Worm (Caenorhabditis elegans) whole organism, young adult: ENCODE data around the gene cut-2.

Experiments
- B0019.2 ChIP-seq: fragments of 200-800 bp; sonication (Bioruptor generic); conservative IDR thresholded peaks from 2 replicates; pipeline ENCODE4 v1.3.6; 2022; ENCODE audit warnings: missing genetic modification reagents, missing genetic modification characterization, missing compliant biosample characterization
- B0336.3 ChIP-seq: fragments of 200-800 bp; sonication (Bioruptor generic); IDR thresholded peaks from 2 replicates; pipeline ENCODE4 v1.3.6; 2022; ENCODE audit warnings: missing genetic modification characterization, missing compliant biosample characterization
- F10E7.11 ChIP-seq: sonication (generic microtip); optimal IDR thresholded peaks from 2 replicates; lab custom pipeline; 2017; ENCODE audit warnings: mild to moderate bottlenecking, missing genetic modification characterization, moderate library complexity, missing compliant biosample characterization
- F22D6.2 ChIP-seq: sonication (generic microtip); optimal IDR thresholded peaks from 2 replicates; lab custom pipeline; 2016; ENCODE audit warnings: mild to moderate bottlenecking, missing genetic modification characterization, missing compliant biosample characterization
- F23B12.7 ChIP-seq: sonication (generic microtip); optimal IDR thresholded peaks from 2 replicates; lab custom pipeline; 2017; ENCODE audit warnings: missing genetic modification characterization, mild to moderate bottlenecking, missing compliant biosample characterization, antibody characterized with exemption, moderate library complexity; ENCODE audit not compliant: insufficient read depth
- K11D2.4 ChIP-seq: fragments of 200-800 bp; sonication (Bioruptor generic); IDR thresholded peaks from 2 replicates; pipeline ENCODE4 v1.3.6; 2022; ENCODE audit warnings: missing genetic modification reagents, missing genetic modification characterization, missing compliant biosample characterization
- K12H6.12 ChIP-seq: fragments of 200-800 bp; sonication (Bioruptor generic); optimal IDR thresholded peaks from 2 replicates; lab custom pipeline; 2018; ENCODE audit warnings: mild to moderate bottlenecking, missing genetic modification characterization, missing compliant biosample characterization
- Y56A3A.18 ChIP-seq: fragments of 200-800 bp; sonication (Bioruptor generic); IDR thresholded peaks from 2 replicates; pipeline ENCODE4 v1.3.6; 2022; ENCODE audit warnings: missing genetic modification reagents, missing genetic modification characterization, missing compliant biosample characterization
- Y67H2A.10 ChIP-seq: fragments of 200-800 bp; sonication (Bioruptor generic); conservative IDR thresholded peaks from 2 replicates; pipeline ENCODE4 v1.3.6; 2022; ENCODE audit warnings: missing genetic modification reagents, missing genetic modification characterization, missing compliant biosample characterization
- ZK185.1 ChIP-seq: sonication (generic microtip); optimal IDR thresholded peaks from 2 replicates; lab custom pipeline; 2016; ENCODE audit warnings: mild to moderate bottlenecking, missing genetic modification characterization, missing compliant biosample characterization; ENCODE audit not compliant: poor library complexity, severe bottlenecking
- akir-1 ChIP-seq: fragments of 200-800 bp; sonication (Bioruptor generic); optimal IDR thresholded peaks from 2 replicates; lab custom pipeline; 2018; ENCODE audit warnings: mild to moderate bottlenecking, missing genetic modification characterization, moderate library complexity, missing compliant biosample characterization
- attf-6 ChIP-seq: fragments of 200-800 bp; sonication (Bioruptor generic); IDR thresholded peaks from 2 replicates; pipeline ENCODE4 v1.3.6; 2022; ENCODE audit warnings: missing genetic modification reagents, missing genetic modification characterization, missing compliant biosample characterization
- bed-1 ChIP-seq: fragments of 200-800 bp; sonication (Bioruptor generic); IDR thresholded peaks from 2 replicates; pipeline ENCODE4 v1.3.6; 2022; ENCODE audit warnings: missing genetic modification reagents, missing genetic modification characterization, missing compliant biosample characterization
- ccch-3 ChIP-seq: fragments of 200-800 bp; sonication (Bioruptor generic); optimal IDR thresholded peaks from 2 replicates; lab custom pipeline; 2018; ENCODE audit warnings: mild to moderate bottlenecking, missing genetic modification characterization, missing compliant biosample characterization
- cebp-2 ChIP-seq: fragments of 200-800 bp; sonication (Bioruptor generic); IDR thresholded peaks from 2 replicates; pipeline ENCODE4 v1.3.6; 2022; ENCODE audit warnings: missing genetic modification characterization, missing compliant biosample characterization
- ceh-79 ChIP-seq: sonication (generic microtip); optimal IDR thresholded peaks from 2 replicates; lab custom pipeline; 2017; ENCODE audit warnings: mild to moderate bottlenecking, missing genetic modification characterization, missing compliant biosample characterization
- chd-7 ChIP-seq: sonication (generic microtip); optimal IDR thresholded peaks from 2 replicates; lab custom pipeline; 2016; ENCODE audit warnings: mild to moderate bottlenecking, missing genetic modification characterization, moderate library complexity, missing compliant biosample characterization
- dox-1 ChIP-seq: fragments of 200-800 bp; sonication (Bioruptor generic); IDR thresholded peaks from 2 replicates; pipeline ENCODE4 v1.3.6; 2022; ENCODE audit warnings: missing genetic modification reagents, missing genetic modification characterization, missing compliant biosample characterization
- egrh-3 ChIP-seq: fragments of 200-800 bp; sonication (Bioruptor generic); IDR thresholded peaks from 2 replicates; pipeline ENCODE4 v1.3.6; 2022; ENCODE audit warnings: missing genetic modification reagents, missing genetic modification characterization, missing compliant biosample characterization
- him-1 ChIP-seq: sonication (generic microtip); optimal IDR thresholded peaks from 2 replicates; lab custom pipeline; 2016; ENCODE audit warnings: missing genotype, missing genetic modification reagents, missing genetic modification characterization, missing compliant biosample characterization
- hmg-20 ChIP-seq: fragments of 200-800 bp; sonication (Bioruptor generic); IDR thresholded peaks from 2 replicates; pipeline ENCODE4 v1.3.6; 2022; ENCODE audit warnings: missing genetic modification reagents, missing genetic modification characterization, missing compliant biosample characterization
- lsl-1 ChIP-seq: fragments of 200-800 bp; sonication (Bioruptor generic); optimal IDR thresholded peaks from 2 replicates; lab custom pipeline; 2018; ENCODE audit warnings: mild to moderate bottlenecking, missing genetic modification characterization, moderate library complexity, missing compliant biosample characterization
- madf-10 ChIP-seq: sonication (generic microtip); optimal IDR thresholded peaks from 2 replicates; lab custom pipeline; 2016; ENCODE audit warnings: mild to moderate bottlenecking, missing genetic modification characterization, missing compliant biosample characterization
- madf-3 ChIP-seq: fragments of 200-800 bp; sonication (Bioruptor generic); IDR thresholded peaks from 2 replicates; pipeline ENCODE4 v1.3.6; 2022; ENCODE audit warnings: missing genetic modification reagents, missing genetic modification characterization, missing compliant biosample characterization
- mcd-1 ChIP-seq: fragments of 200-800 bp; sonication (Bioruptor generic); IDR thresholded peaks from 2 replicates; pipeline ENCODE4 v1.3.6; 2022; ENCODE audit warnings: missing genetic modification reagents, missing genetic modification characterization, missing compliant biosample characterization
- nfya-2 ChIP-seq: fragments of 200-800 bp; sonication (Bioruptor generic); IDR thresholded peaks from 2 replicates; pipeline ENCODE4 v1.3.6; 2022; ENCODE audit warnings: missing genetic modification reagents, missing genetic modification characterization, missing compliant biosample characterization
- nhr-90 ChIP-seq: sonication (generic microtip); optimal IDR thresholded peaks from 2 replicates; lab custom pipeline; 2016; ENCODE audit warnings: missing genotype, mild to moderate bottlenecking, missing genetic modification characterization, missing compliant biosample characterization
- pbrm-1 ChIP-seq: fragments of 200-800 bp; sonication (Bioruptor generic); IDR thresholded peaks from 2 replicates; pipeline ENCODE4 v1.3.6; 2022; ENCODE audit warnings: missing genetic modification reagents, missing genetic modification characterization, missing compliant biosample characterization
- rcor-1 ChIP-seq: fragments of 200-800 bp; sonication (Bioruptor generic); IDR thresholded peaks from 2 replicates; pipeline ENCODE4 v1.3.6; 2022; ENCODE audit warnings: missing genetic modification reagents, missing genetic modification characterization, missing compliant biosample characterization
- snpc-1.1 ChIP-seq: sonication (generic microtip); optimal IDR thresholded peaks from 2 replicates; lab custom pipeline; 2017; ENCODE audit warnings: missing genetic modification characterization, mild to moderate bottlenecking, missing compliant biosample characterization, antibody characterized with exemption, moderate library complexity, missing genotype, missing genetic modification reagents; ENCODE audit not compliant: insufficient read depth
- somi-1 ChIP-seq: fragments of 200-800 bp; sonication (Bioruptor generic); optimal IDR thresholded peaks from 2 replicates; lab custom pipeline; 2018; ENCODE audit warnings: mild to moderate bottlenecking, missing genetic modification characterization, missing compliant biosample characterization
- sptf-2 ChIP-seq: fragments of 200-800 bp; sonication (Bioruptor generic); optimal IDR thresholded peaks from 2 replicates; lab custom pipeline; 2018; ENCODE audit warnings: mild to moderate bottlenecking, missing genetic modification characterization, missing compliant biosample characterization
- xnd-1 ChIP-seq: sonication (generic microtip); optimal IDR thresholded peaks from 2 replicates; lab custom pipeline; 2016; ENCODE audit warnings: missing genotype, missing genetic modification reagents, missing genetic modification characterization, missing compliant biosample characterization
- ztf-18 ChIP-seq: sonication (generic microtip); optimal IDR thresholded peaks from 2 replicates; lab custom pipeline; 2016; ENCODE audit warnings: missing genotype, mild to moderate bottlenecking, missing genetic modification characterization, missing compliant biosample characterization
- ztf-22 ChIP-seq: fragments of 200-800 bp; sonication (Bioruptor generic); optimal IDR thresholded peaks from 2 replicates; lab custom pipeline; 2018; ENCODE audit warnings: mild to moderate bottlenecking, missing genetic modification characterization, moderate library complexity, missing compliant biosample characterization
- ztf-26 ChIP-seq: sonication (generic microtip); optimal IDR thresholded peaks from 2 replicates; lab custom pipeline; 2017; ENCODE audit warnings: missing genetic modification characterization, missing compliant biosample characterization

Gene cut-2

ce11 chrV:13393333-13393803 lies 21.4 kb upstream of the cut-2 start (continued):
- TF ChIP-seq ztf-26 (tag; lab: Kevin White, UChicago) (peak; percentile 8), ZK185.1 (tag; lab: Kevin White, UChicago) (no peak), him-1 (tag; lab: Kevin White, UChicago) (no peak), ztf-22 (GFP tag; lab: Kevin White, UChicago) (no peak), pbrm-1 (GFP tag; lab: Robert Waterston, UW) (no peak), sptf-2 (GFP tag; lab: Kevin White, UChicago) (no peak), ceh-79 (tag; lab: Kevin White, UChicago) (no peak), madf-10 (tag; lab: Kevin White, UChicago) (no peak), egrh-3 (peak; percentile 16; the same call in 1 of the 2 replicates), mcd-1 (GFP tag; lab: Robert Waterston, UW) (no peak), Y67H2A.10 (GFP tag; lab: Robert Waterston, UW) (no peak), K11D2.4 (GFP tag; lab: Robert Waterston, UW) (0 out of 2 replicates have a peak, but pooled peaks have one; percentile 13), dox-1 (GFP tag; lab: Robert Waterston, UW) (peak; percentile 55), F10E7.11 (tag; lab: Kevin White, UChicago) (no peak), ccch-3 (no peak), nhr-90 (tag; lab: Kevin White, UChicago) (no peak), chd-7 (tag; lab: Kevin White, UChicago) (peak; percentile 3), Y56A3A.18 (GFP tag; lab: Robert Waterston, UW) (no peak), ztf-18 (tag; lab: Kevin White, UChicago) (no peak), F22D6.2 (tag; lab: Kevin White, UChicago) (no peak), xnd-1 (tag; lab: Kevin White, UChicago) (no peak), rcor-1 (GFP tag; lab: Robert Waterston, UW) (no peak), F23B12.7 (tag; lab: Kevin White, UChicago) (no peak), hmg-20 (GFP tag; lab: Robert Waterston, UW) (no peak), attf-6 (GFP tag; lab: Robert Waterston, UW) (no peak), bed-1 (GFP tag; lab: Robert Waterston, UW) (no peak), snpc-1.1 (tag; lab: Kevin White, UChicago) (no peak), cebp-2 (GFP tag; lab: Robert Waterston, UW) (no peak), K12H6.12 (tag; lab: Kevin White, UChicago) (peak; percentile 26), B0336.3 (GFP tag; lab: Robert Waterston, UW) (no peak), B0019.2 (no peak), akir-1 (GFP tag; lab: Kevin White, UChicago) (no peak), nfya-2 (GFP tag; lab: Robert Waterston, UW) (no peak), somi-1 (peak; percentile 53), madf-3 (no peak), lsl-1 (GFP tag; lab: Kevin White, UChicago) (no peak)

- TF ChIP-seq F23B12.7 (tag; lab: Kevin White, UChicago) = no peak
- 0 out of 2 replicates have a peak, but pooled peaks have one; percentile 29 for TF ChIP-seq pbrm-1 (GFP tag; lab: Robert Waterston, UW)
- no peak for TF ChIP-seq sptf-2 (GFP tag; lab: Kevin White, UChicago)
These were observed 19.8 kb upstream of the cut-2 start for ce11 chrV:13394968-13395367.
